Worm (Caenorhabditis elegans) whole organism, L4/young adult: ENCODE measurements around the gene srv-14.

Source experiments
- W03F9.2 ChIP-seq: fragments of 150-350 bp; optimal IDR thresholded peaks from 2 replicates; lab custom pipeline; 2014; ENCODE audit warnings: missing biosample characterization, missing genetic modification characterization
- dao-5 ChIP-seq: sonication (generic microtip); optimal IDR thresholded peaks from 2 replicates; lab custom pipeline; 2016; ENCODE audit warnings: missing genotype, missing genetic modification characterization, moderate library complexity, missing compliant biosample characterization
- him-1 ChIP-seq: sonication (generic microtip); optimal IDR thresholded peaks from 2 replicates; lab custom pipeline; 2016; ENCODE audit warnings: missing genotype, missing genetic modification reagents, missing genetic modification characterization, missing compliant biosample characterization

- no peak for TF ChIP-seq dao-5
- no peak for TF ChIP-seq him-1 (tag; lab: Kevin White, UChicago)
- TF ChIP-seq W03F9.2, result no peak
These were observed 46.8 kb upstream of the srv-14 start for ce11 chrIV:15940811-15941210.
